Fruit fly (Drosophila melanogaster) Kc167 (cell line): ENCODE results near the gene RpL3.
A peak's percentile ranks its signal among the peaks of the same experiment; 100 is the strongest.

ENCODE experiments used
- Myc ChIP-seq: fragments of >200 bp; optimal IDR thresholded peaks from 2 replicates; lab custom pipeline; 2017; ENCODE audit warnings: missing external identifiers
- Sin3A ChIP-seq: fragments of >200 bp; optimal IDR thresholded peaks from 2 replicates; lab custom pipeline; 2018; ENCODE audit warnings: missing external identifiers
- h ChIP-seq: fragments of >200 bp; optimal IDR thresholded peaks from 3 replicates; lab custom pipeline; 2018; ENCODE audit warnings: missing external identifiers
- insv ChIP-seq: fragments of >200 bp; optimal IDR thresholded peaks from 3 replicates; lab custom pipeline; 2018; ENCODE audit warnings: missing external identifiers
- psq ChIP-seq: fragments of >200 bp; optimal IDR thresholded peaks from 2 replicates; lab custom pipeline; 2017; ENCODE audit warnings: missing external identifiers
- ttk ChIP-seq: sonication (Bioruptor generic); optimal IDR thresholded peaks from 2 replicates; lab custom pipeline; 2017; ENCODE audit warnings: missing external identifiers

Gene RpL3

dm6 chr3R:11245803-11246202, 24.1 kb downstream of the RpL3 start:
- TF ChIP-seq ttk (lab: Kevin White, UChicago) (no peak), h (lab: Kevin White, UChicago) (no peak)

dm6 chr3R:11246865-11247264, 25.2 kb downstream of the RpL3 start:
- no peak for TF ChIP-seq psq
- no peak for TF ChIP-seq Sin3A (lab: Kevin White, UChicago)
- TF ChIP-seq insv (lab: Kevin White, UChicago) = no peak
- no peak for TF ChIP-seq ttk (lab: Kevin White, UChicago)
- no peak for TF ChIP-seq Myc
- no peak for TF ChIP-seq h (lab: Kevin White, UChicago)

dm6 chr3R:11253768-11254167, 32.1 kb downstream of the RpL3 start:
- no peak for TF ChIP-seq insv (lab: Kevin White, UChicago)
- no peak for TF ChIP-seq Myc
- no peak for TF ChIP-seq psq
- no peak for TF ChIP-seq ttk (lab: Kevin White, UChicago)
- no peak for TF ChIP-seq Sin3A (lab: Kevin White, UChicago)
- TF ChIP-seq h (lab: Kevin White, UChicago) = no peak

- TF ChIP-seq psq = no peak
- no peak for TF ChIP-seq Myc
- TF ChIP-seq Sin3A (lab: Kevin White, UChicago) = no peak
- no peak for TF ChIP-seq h (lab: Kevin White, UChicago)
- TF ChIP-seq ttk (lab: Kevin White, UChicago) = no peak
- no peak for TF ChIP-seq insv (lab: Kevin White, UChicago)
Observed at dm6 chr3R:11254382-11254953, 32.8 kb downstream of the RpL3 start.

dm6 chr3R:11257537-11257936, 35.8 kb downstream of the RpL3 start:
- TF ChIP-seq Myc = no peak
- TF ChIP-seq insv (lab: Kevin White, UChicago) = no peak

dm6 chr3R:11260966-11261530, 39.4 kb downstream of the RpL3 start:
- TF ChIP-seq psq (no peak), h (lab: Kevin White, UChicago) (no peak), Sin3A (lab: Kevin White, UChicago) (no peak), Myc (no peak), insv (lab: Kevin White, UChicago) (no peak), ttk (lab: Kevin White, UChicago) (no peak)

dm6 chr3R:11263579-11263978, 41.9 kb downstream of the RpL3 start:
- TF ChIP-seq ttk (lab: Kevin White, UChicago) (no peak), h (lab: Kevin White, UChicago) (no peak), Myc (no peak), psq (no peak), Sin3A (lab: Kevin White, UChicago) (no peak), insv (lab: Kevin White, UChicago) (no peak)

dm6 chr3R:11269013-11269412, 47.3 kb downstream of the RpL3 start:
- TF ChIP-seq h (lab: Kevin White, UChicago) (peak; percentile 94), Myc (no peak)

dm6 chr3R:11270574-11270973, 48.9 kb downstream of the RpL3 start:
- TF ChIP-seq ttk (lab: Kevin White, UChicago) (no peak), Sin3A (lab: Kevin White, UChicago) (no peak), Myc (no peak), h (lab: Kevin White, UChicago) (no peak), insv (lab: Kevin White, UChicago) (no peak), psq (no peak)

dm6 chr3R:11272667-11273066, 51.0 kb downstream of the RpL3 start:
- TF ChIP-seq h (lab: Kevin White, UChicago) (no peak), psq (no peak), Sin3A (lab: Kevin White, UChicago) (no peak), insv (lab: Kevin White, UChicago) (no peak), ttk (lab: Kevin White, UChicago) (no peak), Myc (no peak)
